Fruit fly (Drosophila melanogaster) whole organism, embryonic: ENCODE results near the gene Nle.

Source experiments
- CG10321 ChIP-seq: fragments of 200-800 bp; sonication (Bioruptor generic); IDR thresholded peaks from 2 replicates; pipeline ENCODE4 v1.3.6; 2022; ENCODE audit warnings: missing biosample characterization, missing genetic modification characterization
- CG12155 ChIP-seq: fragments of 200-800 bp; sonication (Bioruptor generic); optimal IDR thresholded peaks from 3 replicates; lab custom pipeline; 2016; ENCODE audit warnings: missing biosample characterization, missing genetic modification characterization
- CG12659 ChIP-seq: fragments of 200-800 bp; sonication (Bioruptor generic); optimal IDR thresholded peaks from 3 replicates; lab custom pipeline; 2017; ENCODE audit warnings: mild to moderate bottlenecking, missing biosample characterization, missing genetic modification reagents, missing genetic modification characterization
- CG15073 ChIP-seq: fragments of 200-800 bp; sonication (Bioruptor generic); optimal IDR thresholded peaks from 2 replicates; lab custom pipeline; 2016; ENCODE audit warnings: missing biosample characterization, missing genetic modification characterization
- CG17359 ChIP-seq: fragments of 200-800 bp; sonication (Bioruptor generic); optimal IDR thresholded peaks from 3 replicates; lab custom pipeline; 2018; ENCODE audit warnings: missing biosample characterization, mild to moderate bottlenecking, missing genetic modification characterization, moderate library complexity
- CG18011 ChIP-seq: fragments of 200-800 bp; sonication (Bioruptor generic); optimal IDR thresholded peaks from 2 replicates; lab custom pipeline; 2017; ENCODE audit warnings: missing biosample characterization, missing genetic modification characterization, mild to moderate bottlenecking, moderate library complexity, missing genotype
- CG1832 ChIP-seq: fragments of 200-800 bp; sonication (Bioruptor generic); optimal IDR thresholded peaks from 2 replicates; lab custom pipeline; 2017; ENCODE audit warnings: missing biosample characterization, mild to moderate bottlenecking, missing genetic modification characterization, inconsistent platforms
- CG30431 ChIP-seq: fragments of 200-800 bp; sonication (Bioruptor generic); optimal IDR thresholded peaks from 2 replicates; lab custom pipeline; 2017; ENCODE audit warnings: missing biosample characterization, missing genetic modification characterization
- CG31388 ChIP-seq: fragments of 200-800 bp; sonication (Bioruptor generic); optimal IDR thresholded peaks from 2 replicates; lab custom pipeline; 2016; ENCODE audit warnings: missing biosample characterization, missing genetic modification characterization
- CG4360 ChIP-seq: fragments of 200-800 bp; sonication (Bioruptor generic); IDR thresholded peaks from 2 replicates; pipeline ENCODE4 v1.3.6; 2022; ENCODE audit warnings: missing biosample characterization, missing genetic modification characterization
- CG6813 ChIP-seq: fragments of 200-800 bp; sonication (Bioruptor generic); optimal IDR thresholded peaks from 2 replicates; lab custom pipeline; 2017; ENCODE audit warnings: missing biosample characterization, missing genetic modification characterization, mild to moderate bottlenecking, moderate library complexity, missing genetic modification reagents
- CG7839 ChIP-seq: fragments of 200-800 bp; sonication (Bioruptor generic); optimal IDR thresholded peaks from 3 replicates; lab custom pipeline; 2018; ENCODE audit warnings: missing biosample characterization, mild to moderate bottlenecking, missing genetic modification characterization, moderate library complexity
- CG7963 ChIP-seq: fragments of 200-800 bp; sonication (Bioruptor generic); IDR thresholded peaks from 3 replicates; pipeline ENCODE4 v1.3.6; 2022; ENCODE audit warnings: missing biosample characterization, missing genetic modification characterization; ENCODE audit not compliant: partially characterized antibody
- CG8359 ChIP-seq: fragments of 200-800 bp; sonication (Bioruptor generic); optimal IDR thresholded peaks from 2 replicates; lab custom pipeline; 2017; ENCODE audit warnings: missing biosample characterization, mild to moderate bottlenecking, missing genetic modification characterization, borderline replicate concordance
- CG9215 ChIP-seq: fragments of 200-800 bp; sonication (Bioruptor generic); IDR thresholded peaks from 2 replicates; pipeline ENCODE4 v1.3.6; 2022; ENCODE audit warnings: missing biosample characterization, missing genetic modification characterization
- Chrac-16 ChIP-seq: fragments of 200-800 bp; sonication (Bioruptor generic); optimal IDR thresholded peaks from 3 replicates; lab custom pipeline; 2016; ENCODE audit warnings: missing biosample characterization, missing genetic modification characterization
- CoRest ChIP-seq: fragments of 200-800 bp; sonication (Bioruptor generic); optimal IDR thresholded peaks from 3 replicates; lab custom pipeline; 2018; ENCODE audit warnings: missing biosample characterization, mild to moderate bottlenecking, missing genetic modification characterization, moderate library complexity
- Dbx ChIP-seq: fragments of 200-800 bp; sonication (Bioruptor generic); IDR thresholded peaks from 3 replicates; pipeline ENCODE4 v1.3.6; 2022; ENCODE audit warnings: missing biosample characterization, missing genetic modification characterization
- Dfd ChIP-seq, 2 experiments: fragments of >200 bp; optimal IDR thresholded peaks; 2 replicates each; lab custom pipeline; 2017; ENCODE audit warnings: missing biosample characterization in 2 of 2, missing genetic modification characterization in 2 of 2
- Eip74EF ChIP-seq, 2 experiments: fragments of 200-800 bp in 1 of 2; fragments of >200 bp in 1 of 2; sonication (Bioruptor generic) in 1 of 2; optimal IDR thresholded peaks; 2 replicates each; lab custom pipeline; 2017 to 2019; ENCODE audit warnings: missing biosample characterization in 2 of 2, missing genetic modification characterization in 2 of 2, mild to moderate bottlenecking in 1 of 2, moderate library complexity in 1 of 2
- Gug ChIP-seq: fragments of 200-800 bp; sonication (Bioruptor generic); IDR thresholded peaks from 4 replicates; pipeline ENCODE4 v1.3.6; 2022; ENCODE audit warnings: missing biosample characterization, missing genetic modification characterization
- HLH54F ChIP-seq: fragments of 200-800 bp; sonication (Bioruptor generic); optimal IDR thresholded peaks from 3 replicates; lab custom pipeline; 2016; ENCODE audit warnings: missing biosample characterization, missing genetic modification characterization
- HmgD ChIP-seq: fragments of 200-800 bp; sonication (Bioruptor generic); optimal IDR thresholded peaks from 3 replicates; lab custom pipeline; 2016; ENCODE audit warnings: missing biosample characterization, missing genetic modification characterization
- Mad ChIP-seq: fragments of 200-800 bp; sonication (Bioruptor generic); optimal IDR thresholded peaks from 2 replicates; lab custom pipeline; 2016; ENCODE audit warnings: missing biosample characterization, missing genetic modification characterization
- Mes4 ChIP-seq: fragments of 200-800 bp; sonication (Bioruptor generic); optimal IDR thresholded peaks from 2 replicates; lab custom pipeline; 2016; ENCODE audit warnings: missing biosample characterization, missing genetic modification characterization
- Neu2 ChIP-seq: fragments of 200-800 bp; sonication (Bioruptor generic); optimal IDR thresholded peaks from 3 replicates; lab custom pipeline; 2016; ENCODE audit warnings: missing biosample characterization, missing genetic modification characterization, borderline replicate concordance
- Poxn ChIP-seq: fragments of 200-800 bp; sonication (Bioruptor generic); IDR thresholded peaks from 2 replicates; pipeline ENCODE4 v1.3.6; 2022; ENCODE audit warnings: missing biosample characterization, missing genetic modification characterization
- Sox102F ChIP-seq: fragments of 200-800 bp; sonication (Bioruptor generic); optimal IDR thresholded peaks from 2 replicates; lab custom pipeline; 2018; ENCODE audit warnings: missing biosample characterization, mild to moderate bottlenecking, missing genetic modification characterization, moderate library complexity
- TFAM ChIP-seq: fragments of 200-800 bp; sonication (Bioruptor generic); optimal IDR thresholded peaks from 2 replicates; lab custom pipeline; 2017; ENCODE audit warnings: missing biosample characterization, missing genetic modification characterization, inconsistent platforms
- Xrp1 ChIP-seq: fragments of 200-800 bp; sonication (Bioruptor generic); IDR thresholded peaks from 2 replicates; pipeline ENCODE4 v1.3.6; 2022; ENCODE audit warnings: missing biosample characterization, missing genetic modification characterization
- YL-1 ChIP-seq: fragments of 200-800 bp; sonication (Bioruptor generic); optimal IDR thresholded peaks from 3 replicates; lab custom pipeline; 2017; ENCODE audit warnings: missing biosample characterization, mild to moderate bottlenecking, missing genetic modification characterization
- ara ChIP-seq: fragments of 200-800 bp; sonication (Bioruptor generic); IDR thresholded peaks from 2 replicates; pipeline ENCODE4 v1.3.6; 2022; ENCODE audit warnings: missing biosample characterization, missing genetic modification characterization
- az2 ChIP-seq: fragments of 200-800 bp; sonication (Bioruptor generic); optimal IDR thresholded peaks from 3 replicates; lab custom pipeline; 2016; ENCODE audit warnings: missing biosample characterization, missing genetic modification characterization
- bowl ChIP-seq: fragments of 200-800 bp; sonication (Bioruptor generic); IDR thresholded peaks from 2 replicates; pipeline ENCODE4 v1.3.6; 2022; ENCODE audit warnings: missing biosample characterization, missing genetic modification characterization
- chif ChIP-seq, 2 experiments: fragments of 200-800 bp; sonication (Bioruptor generic); optimal IDR thresholded peaks; 3 replicates each; lab custom pipeline; 2016; ENCODE audit warnings: missing biosample characterization in 2 of 2, missing genetic modification characterization in 2 of 2
- dm ChIP-seq: fragments of 200-800 bp; sonication (Bioruptor generic); optimal IDR thresholded peaks from 3 replicates; lab custom pipeline; 2016; ENCODE audit warnings: missing biosample characterization, missing genetic modification characterization
- eve ChIP-seq, 2 experiments: fragments of >200 bp; optimal IDR thresholded peaks; 2 replicates each; lab custom pipeline; 2017; ENCODE audit warnings: missing biosample characterization in 2 of 2, missing genetic modification characterization in 2 of 2
- gcm2 ChIP-seq: fragments of 200-800 bp; sonication (Bioruptor generic); optimal IDR thresholded peaks from 2 replicates; lab custom pipeline; 2016; ENCODE audit warnings: missing biosample characterization, missing genetic modification characterization
- insv ChIP-seq, 2 experiments: fragments of 200-800 bp; sonication (Bioruptor generic); optimal IDR thresholded peaks; 3 replicates each; lab custom pipeline; 2016 to 2018; ENCODE audit warnings: missing biosample characterization in 2 of 2, missing genetic modification characterization in 2 of 2
- ken ChIP-seq: fragments of 200-800 bp; sonication (Bioruptor generic); IDR thresholded peaks from 3 replicates; pipeline ENCODE4 v1.3.6; 2022; ENCODE audit warnings: missing biosample characterization, missing genetic modification characterization
- kni ChIP-seq: fragments of 200-800 bp; sonication (Bioruptor generic); optimal IDR thresholded peaks from 3 replicates; lab custom pipeline; 2017; ENCODE audit warnings: mild to moderate bottlenecking, missing biosample characterization, missing genetic modification reagents, missing genetic modification characterization
- pum ChIP-seq: fragments of 200-800 bp; sonication (Bioruptor generic); optimal IDR thresholded peaks from 2 replicates; lab custom pipeline; 2016; ENCODE audit warnings: missing biosample characterization, missing genetic modification characterization
- stwl ChIP-seq: fragments of 200-800 bp; sonication (Bioruptor generic); optimal IDR thresholded peaks from 3 replicates; lab custom pipeline; 2018; ENCODE audit warnings: missing biosample characterization, mild to moderate bottlenecking, missing genetic modification characterization, moderate library complexity
- vvl ChIP-seq: fragments of 200-800 bp; sonication (Bioruptor generic); IDR thresholded peaks from 2 replicates; pipeline ENCODE4 v1.3.6; 2022; ENCODE audit warnings: missing biosample characterization, missing genetic modification characterization
- wek ChIP-seq: fragments of 200-800 bp; sonication (Bioruptor generic); optimal IDR thresholded peaks from 3 replicates; lab custom pipeline; 2018; ENCODE audit warnings: missing biosample characterization, mild to moderate bottlenecking, missing genetic modification characterization, moderate library complexity
- z ChIP-seq: fragments of 200-800 bp; sonication (Bioruptor generic); IDR thresholded peaks from 3 replicates; pipeline ENCODE4 v1.3.6; 2022; ENCODE audit warnings: missing biosample characterization, missing genetic modification characterization

Nle gene

DNA sequence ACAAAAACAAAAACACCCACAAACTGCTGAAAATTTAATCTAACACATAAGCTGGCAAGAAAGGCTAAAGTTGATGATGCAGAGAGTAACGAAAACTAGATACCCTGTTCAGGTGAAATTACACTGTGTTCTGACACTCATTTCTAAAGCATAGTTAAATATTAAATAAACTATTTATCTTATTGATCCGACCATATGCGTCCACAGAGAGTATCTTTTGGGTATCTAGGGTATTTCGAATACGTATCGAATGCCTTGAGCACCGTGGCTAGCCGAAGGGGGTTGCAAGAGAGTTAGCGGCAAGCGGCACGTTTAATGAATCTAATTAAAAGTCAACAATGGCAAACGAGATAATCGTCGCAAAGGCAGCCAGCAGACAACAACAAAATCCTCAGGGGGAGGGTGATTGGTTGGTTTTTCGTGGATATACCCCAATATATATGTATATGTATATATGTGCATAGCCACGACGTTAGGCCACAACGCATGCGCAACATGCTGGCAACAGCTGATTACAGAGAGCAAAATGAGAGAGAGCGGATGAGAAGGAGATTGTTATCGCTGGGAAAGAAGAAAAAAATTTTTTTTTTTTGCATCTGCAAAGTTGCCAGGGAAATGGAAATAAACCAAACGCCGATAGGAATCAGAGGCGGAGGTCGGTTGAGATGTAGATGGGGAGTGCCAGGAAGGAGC, 45.8 kb downstream of the Nle start (continued):
- peak; percentile 77 for TF ChIP-seq az2 (GFP tag; lab: Kevin White, UChicago)
- no peak for TF ChIP-seq Neu2 (GFP tag; lab: Kevin White, UChicago)
- peak; percentile 32 for TF ChIP-seq CG15073 (GFP tag; lab: Kevin White, UChicago)
- TF ChIP-seq TFAM, result peak; percentile 37

DNA sequence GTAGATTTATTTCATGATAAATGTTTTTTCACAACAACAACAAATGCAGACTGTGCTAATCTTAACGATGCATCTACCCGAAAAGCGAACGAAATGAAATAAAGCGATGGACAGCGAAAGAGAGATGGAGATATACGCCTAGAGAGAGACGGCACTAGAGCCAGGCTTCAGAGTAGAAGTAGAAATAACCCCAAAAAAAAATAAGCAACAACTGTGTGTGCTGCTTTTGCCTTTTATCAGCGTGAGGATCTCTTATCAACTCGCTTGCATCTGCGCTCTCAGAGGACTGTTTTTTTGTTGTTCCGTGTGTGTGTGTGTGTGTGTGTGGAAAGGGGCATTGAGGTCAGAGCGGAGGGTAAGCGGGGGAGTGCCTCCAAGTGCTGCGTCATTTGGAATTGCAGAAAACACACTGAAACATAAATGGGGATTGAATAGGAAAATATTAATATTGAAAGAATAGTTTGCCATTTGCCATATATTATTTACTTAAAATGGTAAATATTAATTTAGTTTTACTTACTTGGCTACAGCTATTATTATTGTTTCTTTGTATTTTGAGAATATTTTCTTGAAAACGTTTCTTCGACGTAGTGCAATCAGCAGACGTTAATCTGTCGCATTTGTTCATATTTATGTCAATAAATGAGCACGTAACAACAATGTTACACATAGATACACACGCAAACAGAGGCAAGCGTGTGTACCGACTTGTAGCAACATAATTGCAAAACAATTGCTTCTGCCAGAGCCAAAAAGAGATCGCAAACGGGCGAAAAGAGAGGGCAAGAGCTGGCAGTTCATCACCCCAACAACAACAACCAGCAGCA, 46.7 kb downstream of the Nle start:
- TF ChIP-seq HLH54F (GFP tag; lab: Kevin White, UChicago) (no peak), Chrac-16 (GFP tag; lab: Kevin White, UChicago) (no peak), Gug (no peak), TFAM (no peak), eve (GFP tag; optimal IDR thresholded peaks at IDR 0.05; lab: Kevin White, UChicago) (no peak), CG10321 (GFP tag; lab: Robert Waterston, UW) (peak; percentile 88), CG1832 (GFP tag; lab: Kevin White, UChicago) (peak; percentile 65), Mad (GFP tag; lab: Kevin White, UChicago) (no peak), ara (GFP tag; lab: Robert Waterston, UW) (no peak), insv (GFP tag; optimal IDR thresholded peaks at IDR 0.05; lab: Kevin White, UChicago) (no peak), az2 (GFP tag; lab: Kevin White, UChicago) (no peak), YL-1 (no peak), vvl (GFP tag; lab: Robert Waterston, UW) (no peak), CG4360 (GFP tag; lab: Robert Waterston, UW) (peak; percentile 89), CG30431 (GFP tag; lab: Kevin White, UChicago) (no peak), Poxn (GFP tag; lab: Robert Waterston, UW) (no peak), CG12659 (GFP tag; lab: Kevin White, UChicago) (no peak), Eip74EF (GFP tag; optimal IDR thresholded peaks at IDR 0.05; lab: Kevin White, UChicago) (no peak), Xrp1 (GFP tag; lab: Robert Waterston, UW) (peak; percentile 40; the same call in 1 of the 2 replicates), CG12155 (no peak), CoRest (tag; lab: Kevin White, UChicago) (no peak), CG31388 (GFP tag; lab: Kevin White, UChicago) (no peak), CG7963 (GFP tag; lab: Robert Waterston, UW) (no peak), dm (no peak), bowl (GFP tag; lab: Robert Waterston, UW) (no peak), stwl (tag; lab: Kevin White, UChicago) (no peak), z (GFP tag; lab: Robert Waterston, UW) (no peak), CG8359 (GFP tag; lab: Kevin White, UChicago) (no peak), kni (GFP tag; lab: Kevin White, UChicago) (peak; percentile 55), chif (GFP tag; optimal IDR thresholded peaks at IDR 0.05; lab: Kevin White, UChicago) (no peak), CG7839 (tag; lab: Kevin White, UChicago) (no peak), CG17359 (tag; lab: Kevin White, UChicago) (no peak), CG18011 (no peak), Sox102F (peak; percentile 10), Mes4 (GFP tag; lab: Kevin White, UChicago) (no peak), gcm2 (GFP tag; lab: Kevin White, UChicago) (no peak), wek (GFP tag; lab: Kevin White, UChicago) (no peak), pum (GFP tag; lab: Kevin White, UChicago) (no peak), HmgD (GFP tag; lab: Kevin White, UChicago) (no peak), CG6813 (GFP tag; lab: Kevin White, UChicago) (no peak), ken (GFP tag; lab: Robert Waterston, UW) (no peak), Dbx (GFP tag; lab: Robert Waterston, UW) (no peak), CG9215 (GFP tag; lab: Robert Waterston, UW) (no peak), Dfd (GFP tag; optimal IDR thresholded peaks at IDR 0.05; lab: Kevin White, UChicago) (no peak)
